Fruit fly (Drosophila melanogaster) whole organism, wandering third instar larva: Measurements from ENCODE around the gene Pmm2.

Source experiments
- CG9705 ChIP-seq: fragments of 200-800 bp; sonication (Bioruptor generic); optimal IDR thresholded peaks from 2 replicates; lab custom pipeline; 2018; ENCODE audit warnings: missing biosample characterization, mild to moderate bottlenecking, missing genetic modification characterization
- Dfd ChIP-seq: fragments of >200 bp; optimal IDR thresholded peaks from 2 replicates; lab custom pipeline; 2017; ENCODE audit warnings: missing biosample characterization, missing genetic modification characterization
- GATAd ChIP-seq: sonication (Bioruptor generic); optimal IDR thresholded peaks from 2 replicates; lab custom pipeline; 2016; ENCODE audit warnings: missing biosample characterization, missing genetic modification characterization
- HLH106 ChIP-seq: fragments of 200-800 bp; optimal IDR thresholded peaks from 3 replicates; lab custom pipeline; 2019; ENCODE audit warnings: missing biosample characterization, mild to moderate bottlenecking, missing genetic modification characterization, moderate library complexity
- Hnf4 ChIP-seq: fragments of 200-800 bp; sonication (Bioruptor generic); optimal IDR thresholded peaks from 2 replicates; lab custom pipeline; 2016; ENCODE audit warnings: missing biosample characterization, mild to moderate bottlenecking, missing genetic modification characterization
- Hr78 ChIP-seq: fragments of >200 bp; optimal IDR thresholded peaks from 2 replicates; lab custom pipeline; 2017; ENCODE audit warnings: missing biosample characterization, missing genetic modification characterization
- Hr83 ChIP-seq: fragments of 200-300 bp; sonication (Bioruptor generic); optimal IDR thresholded peaks from 2 replicates; lab custom pipeline; 2016; ENCODE audit warnings: missing biosample characterization, mild to moderate bottlenecking, missing genetic modification characterization, moderate library complexity; ENCODE audit not compliant: poor library complexity, severe bottlenecking
- Jra ChIP-seq: sonication (Bioruptor generic); optimal IDR thresholded peaks from 2 replicates; lab custom pipeline; 2016; ENCODE audit warnings: missing biosample characterization, missing genetic modification characterization
- Mio ChIP-seq: sonication (Bioruptor generic); optimal IDR thresholded peaks from 2 replicates; lab custom pipeline; 2016; ENCODE audit warnings: missing biosample characterization, missing genetic modification characterization
- Myc ChIP-seq: fragments of >200 bp; optimal IDR thresholded peaks from 2 replicates; lab custom pipeline; 2017
- N ChIP-seq: fragments of >200 bp; optimal IDR thresholded peaks from 2 replicates; lab custom pipeline; 2018; ENCODE audit warnings: missing biosample characterization, missing external identifiers, missing genetic modification characterization
- OdsH ChIP-seq: fragments of 200-800 bp; sonication (Bioruptor generic); optimal IDR thresholded peaks from 2 replicates; lab custom pipeline; 2016; ENCODE audit warnings: missing biosample characterization, mild to moderate bottlenecking, missing genetic modification characterization
- Rel ChIP-seq, 2 experiments: fragments of 200-800 bp; sonication (Bioruptor generic) in 1 of 2; optimal IDR thresholded peaks; 2 replicates in 1 of 2; 3 replicates in 1 of 2; lab custom pipeline; 2016 to 2019; ENCODE audit warnings: mild to moderate bottlenecking in 2 of 2, missing biosample characterization in 2 of 2, missing genetic modification characterization in 2 of 2, moderate library complexity in 1 of 2
- Sp1 ChIP-seq: fragments of 200-800 bp; sonication (Bioruptor generic); optimal IDR thresholded peaks from 3 replicates; lab custom pipeline; 2019; ENCODE audit warnings: missing biosample characterization, mild to moderate bottlenecking, missing genetic modification characterization, moderate library complexity
- Vsx2 ChIP-seq: fragments of 200-300, 225-300 bp; sonication (Bioruptor generic); optimal IDR thresholded peaks from 2 replicates; lab custom pipeline; 2018; ENCODE audit warnings: missing biosample characterization, missing genetic modification characterization; ENCODE audit not compliant: partially characterized antibody
- br ChIP-seq: fragments of 200-800 bp; sonication (Bioruptor generic); optimal IDR thresholded peaks from 2 replicates; lab custom pipeline; 2016; ENCODE audit warnings: missing biosample characterization, missing genetic modification characterization
- brk ChIP-seq: fragments of 200-800 bp; sonication (Bioruptor generic); optimal IDR thresholded peaks from 2 replicates; lab custom pipeline; 2016; ENCODE audit warnings: missing biosample characterization, mild to moderate bottlenecking, missing genetic modification characterization
- dl ChIP-seq, 2 experiments: fragments of 175-275, 200-275 bp in 1 of 2; fragments of 200-275 bp in 1 of 2; sonication (Bioruptor generic); optimal IDR thresholded peaks; lab custom pipeline; 2018; ENCODE audit warnings: mild to moderate bottlenecking in 2 of 2, missing biosample characterization in 2 of 2, missing genetic modification characterization in 2 of 2, moderate library complexity in 2 of 2; ENCODE audit not compliant: partially characterized antibody in 2 of 2, insufficient read depth in 1 of 2
- dmrt93B ChIP-seq: fragments of 200-800 bp; sonication (Bioruptor generic); optimal IDR thresholded peaks from 2 replicates; lab custom pipeline; 2018; ENCODE audit warnings: missing biosample characterization, mild to moderate bottlenecking, missing genetic modification characterization
- dsf ChIP-seq: sonication (Bioruptor generic); optimal IDR thresholded peaks from 2 replicates; lab custom pipeline; 2016; ENCODE audit warnings: missing biosample characterization, missing genetic modification characterization, borderline replicate concordance
- ey ChIP-seq: fragments of 200-800 bp; sonication (Bioruptor generic); optimal IDR thresholded peaks from 2 replicates; lab custom pipeline; 2016; ENCODE audit warnings: missing biosample characterization, missing genetic modification characterization
- foxo ChIP-seq, 2 experiments: fragments of 200-800 bp; sonication (Bioruptor generic); optimal IDR thresholded peaks; 2 replicates in 1 of 2; 3 replicates in 1 of 2; lab custom pipeline; 2016 to 2017; ENCODE audit warnings: missing biosample characterization in 2 of 2, missing genetic modification characterization in 2 of 2
- fru ChIP-seq: fragments of 200-800 bp; sonication (Bioruptor generic); optimal IDR thresholded peaks from 3 replicates; lab custom pipeline; 2016; ENCODE audit warnings: missing biosample characterization, mild to moderate bottlenecking, missing genetic modification characterization
- h ChIP-seq: fragments of 200-800 bp; sonication (Bioruptor generic); optimal IDR thresholded peaks from 3 replicates; lab custom pipeline; 2016; ENCODE audit warnings: missing biosample characterization, mild to moderate bottlenecking, missing genetic modification characterization
- jim ChIP-seq: fragments of 175-275, 200-325 bp; sonication (Bioruptor generic); optimal IDR thresholded peaks from 2 replicates; lab custom pipeline; 2016; ENCODE audit warnings: missing biosample characterization, mild to moderate bottlenecking, missing genetic modification characterization
- lola ChIP-seq: fragments of >200 bp; optimal IDR thresholded peaks from 2 replicates; lab custom pipeline; 2017; ENCODE audit warnings: missing biosample characterization, missing genetic modification characterization
- psq ChIP-seq: fragments of 200-800 bp; sonication (Bioruptor generic); optimal IDR thresholded peaks from 3 replicates; lab custom pipeline; 2017; ENCODE audit warnings: missing biosample characterization, mild to moderate bottlenecking, missing genetic modification characterization, moderate library complexity
- rgr ChIP-seq: fragments of 200-800 bp; sonication (Bioruptor generic); optimal IDR thresholded peaks from 3 replicates; lab custom pipeline; 2016; ENCODE audit warnings: missing biosample characterization, mild to moderate bottlenecking, missing genetic modification characterization
- sage ChIP-seq: fragments of 200-800 bp; sonication (Bioruptor generic); optimal IDR thresholded peaks from 2 replicates; lab custom pipeline; 2016; ENCODE audit warnings: missing biosample characterization, mild to moderate bottlenecking, missing genetic modification characterization
- sv ChIP-seq: fragments of 200-800 bp; sonication (Bioruptor generic); optimal IDR thresholded peaks from 3 replicates; lab custom pipeline; 2016; ENCODE audit warnings: missing biosample characterization, missing genetic modification characterization
- tai ChIP-seq: sonication (Bioruptor generic); optimal IDR thresholded peaks from 2 replicates; lab custom pipeline; 2016; ENCODE audit warnings: missing biosample characterization, missing genetic modification characterization
- usp ChIP-seq: fragments of >200 bp; optimal IDR thresholded peaks from 2 replicates; lab custom pipeline; 2017; ENCODE audit warnings: missing biosample characterization, missing genetic modification characterization
- woc ChIP-seq: sonication (Bioruptor generic); optimal IDR thresholded peaks from 2 replicates; lab custom pipeline; 2016; ENCODE audit warnings: missing biosample characterization, mild to moderate bottlenecking, missing genetic modification characterization

The Pmm2 gene

dm6 chr3L:12557736-12558135 is 23.3 kb downstream of the Pmm2 start:
- TF ChIP-seq fru (GFP tag; lab: Kevin White, UChicago) = peak; percentile 73
- peak; percentile 77 for TF ChIP-seq h (GFP tag; lab: Kevin White, UChicago)
- TF ChIP-seq HLH106 (tag; lab: Kevin White, UChicago) = peak; percentile 54
- peak; percentile 39 for TF ChIP-seq Hnf4 (GFP tag; lab: Kevin White, UChicago)
- no peak for TF ChIP-seq Dfd (GFP tag; lab: Kevin White, UChicago)
- TF ChIP-seq brk (GFP tag; lab: Kevin White, UChicago) = peak; percentile 58
- TF ChIP-seq sage (GFP tag; lab: Kevin White, UChicago) = no peak
- TF ChIP-seq CG9705 (GFP tag; lab: Kevin White, UChicago) = peak; percentile 41
- TF ChIP-seq br (GFP tag; lab: Kevin White, UChicago) = peak; percentile 62
- TF ChIP-seq dmrt93B (GFP tag; lab: Kevin White, UChicago) = peak; percentile 69
- no peak for TF ChIP-seq jim (GFP tag; lab: Kevin White, UChicago)
- peak; percentile 68 for TF ChIP-seq OdsH (GFP tag; lab: Kevin White, UChicago)
- peak; percentile 66 for TF ChIP-seq Sp1 (GFP tag; lab: Kevin White, UChicago)
- TF ChIP-seq lola (GFP tag; lab: Kevin White, UChicago) = no peak
- TF ChIP-seq foxo (GFP tag; optimal IDR thresholded peaks at IDR 0.05; lab: Kevin White, UChicago) = peak in 1 of 2 experiments; percentile 66
- TF ChIP-seq usp (GFP tag; lab: Kevin White, UChicago) = no peak
- TF ChIP-seq woc = peak; percentile 43
- TF ChIP-seq Jra (GFP tag; lab: Kevin White, UChicago) = peak; percentile 28
- peak; percentile 80 for TF ChIP-seq ey (GFP tag; lab: Kevin White, UChicago)
- TF ChIP-seq psq (GFP tag; lab: Kevin White, UChicago) = peak; percentile 59
- peak; percentile 71 for TF ChIP-seq rgr (GFP tag; lab: Kevin White, UChicago)
- no peak for TF ChIP-seq Hr83 (GFP tag; lab: Kevin White, UChicago)

- TF ChIP-seq br (GFP tag; lab: Kevin White, UChicago) (peak; percentile 6), dsf (no peak), foxo (GFP tag; optimal IDR thresholded peaks at IDR 0.05; lab: Kevin White, UChicago) (peak in 1 of 2 experiments; percentile 1), usp (GFP tag; lab: Kevin White, UChicago) (no peak), Myc (lab: Kevin White, UChicago) (no peak), HLH106 (tag; lab: Kevin White, UChicago) (peak; percentile 16), woc (peak; percentile 42), OdsH (GFP tag; lab: Kevin White, UChicago) (no peak), Hr78 (GFP tag; lab: Kevin White, UChicago) (no peak), Jra (GFP tag; lab: Kevin White, UChicago) (no peak), fru (GFP tag; lab: Kevin White, UChicago) (peak; percentile 25), ey (GFP tag; lab: Kevin White, UChicago) (peak; percentile 6), Mio (GFP tag; lab: Kevin White, UChicago) (no peak), rgr (GFP tag; lab: Kevin White, UChicago) (no peak), lola (GFP tag; lab: Kevin White, UChicago) (no peak), GATAd (no peak), brk (GFP tag; lab: Kevin White, UChicago) (no peak), h (GFP tag; lab: Kevin White, UChicago) (peak; percentile 12)
Observed at dm6 chr3L:12559273-12559672, 24.9 kb downstream of the Pmm2 start.

- TF ChIP-seq Dfd (GFP tag; lab: Kevin White, UChicago) (peak; percentile 99), GATAd (no peak), dl (GFP tag; optimal IDR thresholded peaks at IDR 0.05; lab: Kevin White, UChicago; ENCODE audit: insufficient read depth in 1 of 2, partially characterized antibody in 2 of 2) (no peak), sv (no peak)
Observed at dm6 chr3L:12564284-12564683, 29.9 kb downstream of the Pmm2 start.

- TF ChIP-seq Hr83 (GFP tag; lab: Kevin White, UChicago) (no peak), lola (GFP tag; lab: Kevin White, UChicago) (no peak), sage (GFP tag; lab: Kevin White, UChicago) (no peak), N (GFP tag; lab: Kevin White, UChicago) (no peak), tai (GFP tag; lab: Kevin White, UChicago) (no peak), dsf (no peak), Hr78 (GFP tag; lab: Kevin White, UChicago) (no peak), jim (GFP tag; lab: Kevin White, UChicago) (no peak), GATAd (no peak), dl (GFP tag; optimal IDR thresholded peaks at IDR 0.05; lab: Kevin White, UChicago; ENCODE audit: insufficient read depth in 1 of 2, partially characterized antibody in 2 of 2) (no peak), Mio (GFP tag; lab: Kevin White, UChicago) (no peak), Vsx2 (GFP tag; lab: Kevin White, UChicago) (no peak), HLH106 (tag; lab: Kevin White, UChicago) (no peak), Rel (GFP tag; optimal IDR thresholded peaks at IDR 0.05; lab: Kevin White, UChicago) (no peak), Rel (tag; optimal IDR thresholded peaks at IDR 0.05; lab: Kevin White, UChicago) (no peak), br (GFP tag; lab: Kevin White, UChicago) (no peak), fru (GFP tag; lab: Kevin White, UChicago) (no peak), Hnf4 (GFP tag; lab: Kevin White, UChicago) (no peak), sv (no peak)
Observed at dm6 chr3L:12564979-12565378, 30.6 kb downstream of the Pmm2 start.
